Fruit fly (Drosophila melanogaster): ENCODE data around the gene Cyp318a1.

The Cyp318a1 gene

dm6 chrX:11999974-12000618 lies 32.3 kb upstream of the Cyp318a1 start:
- TF ChIP-seq Clk (GFP tag; optimal IDR thresholded peaks at IDR 0.05) = no peak

dm6 chrX:12001005-12001404 lies 31.4 kb upstream of the Cyp318a1 start:
- TF ChIP-seq CG5204 (GFP tag; optimal IDR thresholded peaks at IDR 0.05) = no peak
- no peak for TF ChIP-seq toe (GFP tag; optimal IDR thresholded peaks at IDR 0.05)

- TF ChIP-seq pad (GFP tag; optimal IDR thresholded peaks at IDR 0.05) (no peak), CG11617 (GFP tag; optimal IDR thresholded peaks at IDR 0.05) (no peak), bab1 (GFP tag; optimal IDR thresholded peaks at IDR 0.05) (no peak), Mnt (GFP tag; optimal IDR thresholded peaks at IDR 0.05) (no peak), cic (GFP tag; optimal IDR thresholded peaks at IDR 0.05) (no peak), CG33017 (tag; optimal IDR thresholded peaks at IDR 0.05) (no peak), toe (GFP tag; optimal IDR thresholded peaks at IDR 0.05) (no peak)
These were observed 28.7 kb upstream of the Cyp318a1 start, which contains the start of gene fw for dm6 chrX:12003437-12004394. Gene fw, minus strand, starts transcription at chrX:12003914.

dm6 chrX:12004395-12004768 lies 28.1 kb upstream of the Cyp318a1 start:
- TF ChIP-seq Crg-1 (GFP tag; optimal IDR thresholded peaks at IDR 0.05) (no peak), CG7045 (GFP tag; optimal IDR thresholded peaks at IDR 0.05) (no peak), cnc (optimal IDR thresholded peaks at IDR 0.05) (no peak), pad (GFP tag; optimal IDR thresholded peaks at IDR 0.05) (no peak), Hr96 (GFP tag; optimal IDR thresholded peaks at IDR 0.05) (no peak), kay (GFP tag; ENCODE audit: borderline replicate concordance) (no peak), CG5204 (GFP tag; optimal IDR thresholded peaks at IDR 0.05) (no peak), bab1 (GFP tag; optimal IDR thresholded peaks at IDR 0.05) (no peak), tj (GFP tag; optimal IDR thresholded peaks at IDR 0.05) (no peak)

dm6 chrX:12006678-12007441 lies 25.6 kb upstream of the Cyp318a1 start, which contains the start of gene CG1806:
Gene CG1806, plus strand, starts transcription at chrX:12007176.
- TF ChIP-seq pad (GFP tag; optimal IDR thresholded peaks at IDR 0.05) (peak; percentile 88), CG5204 (GFP tag; optimal IDR thresholded peaks at IDR 0.05) (no peak), Mnt (GFP tag; optimal IDR thresholded peaks at IDR 0.05) (peak; percentile 31), bab1 (GFP tag; optimal IDR thresholded peaks at IDR 0.05) (peak; percentile 65), CG11617 (GFP tag; optimal IDR thresholded peaks at IDR 0.05) (no peak), CG33017 (tag; optimal IDR thresholded peaks at IDR 0.05) (peak; percentile 13), tj (GFP tag; optimal IDR thresholded peaks at IDR 0.05) (peak; percentile 24), Hr96 (GFP tag; optimal IDR thresholded peaks at IDR 0.05) (peak; percentile 25), kay (GFP tag; ENCODE audit: borderline replicate concordance) (no peak)

- TF ChIP-seq bab1 (GFP tag; optimal IDR thresholded peaks at IDR 0.05) = no peak
- no peak for TF ChIP-seq Hr96 (GFP tag; optimal IDR thresholded peaks at IDR 0.05)
- no peak for TF ChIP-seq CG33017 (tag; optimal IDR thresholded peaks at IDR 0.05)
- TF ChIP-seq tj (GFP tag; optimal IDR thresholded peaks at IDR 0.05) = no peak
- TF ChIP-seq Clk (GFP tag; optimal IDR thresholded peaks at IDR 0.05) = no peak
- TF ChIP-seq CG7045 (GFP tag; optimal IDR thresholded peaks at IDR 0.05) = no peak
- TF ChIP-seq CG14711 (tag; optimal IDR thresholded peaks at IDR 0.05) = no peak
- TF ChIP-seq toe (GFP tag; optimal IDR thresholded peaks at IDR 0.05) = no peak
- TF ChIP-seq pad (GFP tag; optimal IDR thresholded peaks at IDR 0.05) = no peak
- TF ChIP-seq CG12768 (GFP tag; optimal IDR thresholded peaks at IDR 0.05) = no peak
- TF ChIP-seq CG11617 (GFP tag; optimal IDR thresholded peaks at IDR 0.05) = no peak
- no peak for TF ChIP-seq CG7101 (tag; optimal IDR thresholded peaks at IDR 0.05)
- TF ChIP-seq CG1620 (GFP tag; optimal IDR thresholded peaks at IDR 0.05) = no peak
- TF ChIP-seq Crg-1 (GFP tag; optimal IDR thresholded peaks at IDR 0.05) = no peak
- TF ChIP-seq ovo (GFP tag; optimal IDR thresholded peaks at IDR 0.05) = no peak
- no peak for TF ChIP-seq cnc (optimal IDR thresholded peaks at IDR 0.05)
- no peak for TF ChIP-seq kay (GFP tag; ENCODE audit: borderline replicate concordance)
- TF ChIP-seq Mnt (GFP tag; optimal IDR thresholded peaks at IDR 0.05) = no peak
- TF ChIP-seq cic (GFP tag; optimal IDR thresholded peaks at IDR 0.05) = no peak
These were observed 24.8 kb upstream of the Cyp318a1 start for dm6 chrX:12007593-12007992.
